Worm (Caenorhabditis elegans) whole organism, mixed stage, embryonic: ENCODE measurements around the gene pafo-1.

Source experiments
- M03D4.4 ChIP-seq: sonication (generic microtip); optimal IDR thresholded peaks from 2 replicates; lab custom pipeline; 2017; ENCODE audit warnings: mild to moderate bottlenecking, missing genetic modification characterization, missing compliant biosample characterization
- blmp-1 ChIP-seq: fragments of 150-350 bp; optimal IDR thresholded peaks from 2 replicates; lab custom pipeline; 2014; ENCODE audit warnings: missing biosample characterization, missing genetic modification characterization
- ceh-39 ChIP-seq: fragments of 150-350 bp; optimal IDR thresholded peaks from 2 replicates; lab custom pipeline; 2014; ENCODE audit warnings: missing biosample characterization, missing genetic modification characterization
- ceh-43 ChIP-seq: fragments of 200-800 bp; sonication (Bioruptor generic); optimal IDR thresholded peaks from 2 replicates; lab custom pipeline; 2018; ENCODE audit warnings: mild to moderate bottlenecking, missing genetic modification characterization, moderate library complexity, missing compliant biosample characterization
- ceh-83 ChIP-seq: fragments of 200-800 bp; sonication (Bioruptor generic); optimal IDR thresholded peaks from 2 replicates; lab custom pipeline; 2018; ENCODE audit warnings: mild to moderate bottlenecking, missing genetic modification characterization, missing compliant biosample characterization
- ces-1 ChIP-seq: fragments of 150-350 bp; optimal IDR thresholded peaks from 2 replicates; lab custom pipeline; 2014; ENCODE audit warnings: missing biosample characterization, missing genetic modification reagents, missing genetic modification characterization
- cnd-1 ChIP-seq: fragments of 200-800 bp; sonication (Bioruptor generic); optimal IDR thresholded peaks from 2 replicates; lab custom pipeline; 2018; ENCODE audit warnings: mild to moderate bottlenecking, missing genetic modification characterization, missing compliant biosample characterization
- drap-1 ChIP-seq: fragments of 200-800 bp; sonication (Bioruptor generic); optimal IDR thresholded peaks from 3 replicates; lab custom pipeline; 2018; ENCODE audit warnings: mild to moderate bottlenecking, missing genetic modification characterization, missing compliant biosample characterization
- elt-1 ChIP-seq: sonication (generic microtip); optimal IDR thresholded peaks from 2 replicates; lab custom pipeline; 2017; ENCODE audit warnings: missing genetic modification characterization, mild to moderate bottlenecking, missing compliant biosample characterization, antibody characterized with exemption, moderate library complexity, borderline replicate concordance; ENCODE audit not compliant: insufficient read depth
- elt-3 ChIP-seq: fragments of 150-350 bp; optimal IDR thresholded peaks from 2 replicates; lab custom pipeline; 2014; ENCODE audit warnings: missing biosample characterization, missing genetic modification characterization
- flh-1 ChIP-seq: fragments of 200-800 bp; sonication (Bioruptor generic); optimal IDR thresholded peaks from 2 replicates; lab custom pipeline; 2018; ENCODE audit warnings: mild to moderate bottlenecking, missing genetic modification characterization, moderate library complexity, missing compliant biosample characterization
- ham-2 ChIP-seq: fragments of 200-800 bp; sonication (Bioruptor generic); optimal IDR thresholded peaks from 2 replicates; lab custom pipeline; 2018; ENCODE audit warnings: mild to moderate bottlenecking, missing genetic modification characterization, missing compliant biosample characterization
- hlh-1 ChIP-seq: fragments of 150-350 bp; optimal IDR thresholded peaks from 2 replicates; lab custom pipeline; 2014; ENCODE audit warnings: missing biosample characterization, missing genetic modification reagents, missing genetic modification characterization
- lin-13 ChIP-seq: fragments of 150-350 bp; optimal IDR thresholded peaks from 2 replicates; lab custom pipeline; 2014; ENCODE audit warnings: missing biosample characterization, missing genetic modification characterization
- lin-32 ChIP-seq: fragments of 200-800 bp; sonication (Bioruptor generic); optimal IDR thresholded peaks from 2 replicates; lab custom pipeline; 2018; ENCODE audit warnings: mild to moderate bottlenecking, missing genetic modification characterization, missing compliant biosample characterization
- lsy-2 ChIP-seq: fragments of 150-350 bp; optimal IDR thresholded peaks from 2 replicates; lab custom pipeline; 2014; ENCODE audit warnings: missing biosample characterization, missing genetic modification characterization
- mab-5 ChIP-seq: fragments of 150-350 bp; optimal IDR thresholded peaks from 2 replicates; lab custom pipeline; 2014; ENCODE audit warnings: missing biosample characterization, missing genetic modification characterization
- mep-1 ChIP-seq: fragments of 150-350 bp; optimal IDR thresholded peaks from 2 replicates; lab custom pipeline; 2017; ENCODE audit warnings: missing biosample characterization, missing genetic modification reagents, missing genetic modification characterization, inconsistent platforms
- mls-2 ChIP-seq: sonication (generic microtip); optimal IDR thresholded peaks from 2 replicates; lab custom pipeline; 2016; ENCODE audit warnings: mild to moderate bottlenecking, missing genetic modification characterization, moderate library complexity, missing compliant biosample characterization
- nhr-12 ChIP-seq: fragments of 150-350 bp; optimal IDR thresholded peaks from 2 replicates; lab custom pipeline; 2014; ENCODE audit warnings: missing biosample characterization, missing genetic modification characterization
- nhr-2 ChIP-seq: fragments of 150-350 bp; optimal IDR thresholded peaks from 2 replicates; lab custom pipeline; 2014; ENCODE audit warnings: missing biosample characterization, missing genetic modification characterization
- nhr-237 ChIP-seq: fragments of 150-350 bp; optimal IDR thresholded peaks from 2 replicates; lab custom pipeline; 2014; ENCODE audit warnings: missing biosample characterization, missing genetic modification characterization
- nhr-28 ChIP-seq: fragments of 150-350 bp; optimal IDR thresholded peaks from 2 replicates; lab custom pipeline; 2014; ENCODE audit warnings: missing biosample characterization, missing genetic modification characterization
- nhr-76 ChIP-seq: sonication (generic microtip); optimal IDR thresholded peaks from 2 replicates; lab custom pipeline; 2017; ENCODE audit warnings: missing biosample characterization, missing genetic modification characterization
- pha-4 ChIP-seq: fragments of 150-350 bp; optimal IDR thresholded peaks from 2 replicates; lab custom pipeline; 2018; ENCODE audit warnings: missing biosample characterization, missing genetic modification reagents, missing genetic modification characterization
- sem-2 ChIP-seq: fragments of 200-800 bp; sonication (Bioruptor generic); optimal IDR thresholded peaks from 2 replicates; lab custom pipeline; 2018; ENCODE audit warnings: mild to moderate bottlenecking, missing genetic modification characterization, missing compliant biosample characterization
- snpc-4 ChIP-seq: fragments of 150-350 bp; optimal IDR thresholded peaks from 2 replicates; lab custom pipeline; 2014; ENCODE audit warnings: missing biosample characterization, missing genetic modification characterization
- sptf-1 ChIP-seq: sonication (generic microtip); optimal IDR thresholded peaks from 2 replicates; lab custom pipeline; 2017; ENCODE audit warnings: mild to moderate bottlenecking, missing genetic modification characterization, moderate library complexity, missing compliant biosample characterization
- tbx-8 ChIP-seq: fragments of 200-800 bp; sonication (Bioruptor generic); optimal IDR thresholded peaks from 2 replicates; lab custom pipeline; 2018; ENCODE audit warnings: mild to moderate bottlenecking, missing genetic modification characterization, moderate library complexity, missing compliant biosample characterization
- unc-120 ChIP-seq: sonication (generic microtip); optimal IDR thresholded peaks from 2 replicates; lab custom pipeline; 2017; ENCODE audit warnings: missing genetic modification characterization, missing compliant biosample characterization; ENCODE audit not compliant: poor library complexity, severe bottlenecking
- zip-8 ChIP-seq: fragments of 150-350 bp; optimal IDR thresholded peaks from 2 replicates; lab custom pipeline; 2014; ENCODE audit warnings: missing biosample characterization, missing genetic modification characterization

pafo-1 gene

ce11 chrV:11516141-11516591 lies 5.3 kb upstream of the pafo-1 start, which contains the start of gene sdz-8:
TSS of gene sdz-8 (minus strand) at chrV:11516191.
- TF ChIP-seq unc-120 (tag; lab: Kevin White, UChicago) (no peak), mep-1 (no peak), nhr-237 (tag; lab: Kevin White, UChicago) (no peak), sptf-1 (tag; lab: Kevin White, UChicago) (no peak), tbx-8 (no peak), sem-2 (no peak), zip-8 (no peak), M03D4.4 (tag; lab: Kevin White, UChicago) (no peak), pha-4 (tag; lab: Kevin White, UChicago) (no peak), hlh-1 (tag; lab: Kevin White, UChicago) (no peak)
- TF ChIP-seq, all 35 proteins: peak for 0

ce11 chrV:11517789-11518188 lies 3.7 kb upstream of the pafo-1 start, which contains the start of gene C55A6.4:
TSS of gene C55A6.4 (minus strand) at chrV:11517889.
- TF ChIP-seq nhr-2 (tag; lab: Kevin White, UChicago): no peak
- TF ChIP-seq mab-5: no peak
- TF ChIP-seq pha-4 (tag; lab: Kevin White, UChicago): no peak
- no peak for TF ChIP-seq ceh-83 (GFP tag; lab: Kevin White, UChicago)
- TF ChIP-seq tbx-8: no peak

ce11 chrV:11520215-11520614 lies 1.3 kb upstream of the pafo-1 start, which contains the start of the genes C55A6.11 and C55A6.7:
TSS of gene C55A6.11 (plus strand) at chrV:11520515.
TSS of gene C55A6.7 (minus strand) at chrV:11520530.
- TF ChIP-seq mls-2 (tag; lab: Kevin White, UChicago): no peak
- TF ChIP-seq mep-1: no peak
- TF ChIP-seq ces-1 (GFP tag; lab: Kevin White, UChicago): no peak
- no peak for TF ChIP-seq flh-1
- no peak for TF ChIP-seq hlh-1 (tag; lab: Kevin White, UChicago)
- no peak for TF ChIP-seq ceh-83 (GFP tag; lab: Kevin White, UChicago)
- TF ChIP-seq elt-3 (tag; lab: Kevin White, UChicago): no peak
- TF ChIP-seq snpc-4 (tag; lab: Kevin White, UChicago): no peak
- no peak for TF ChIP-seq mab-5
- no peak for TF ChIP-seq blmp-1 (tag; lab: Kevin White, UChicago)
- TF ChIP-seq nhr-12: no peak
- no peak for TF ChIP-seq lin-32 (GFP tag; lab: Kevin White, UChicago)
- no peak for TF ChIP-seq nhr-237 (tag; lab: Kevin White, UChicago)
- TF ChIP-seq sptf-1 (tag; lab: Kevin White, UChicago): no peak
- TF ChIP-seq lsy-2 (tag; lab: Kevin White, UChicago): no peak

ce11 chrV:11525338-11525737 lies 3.8 kb downstream of the pafo-1 start:
- TF ChIP-seq blmp-1 (tag; lab: Kevin White, UChicago) (peak; percentile 70), ham-2 (GFP tag; lab: Kevin White, UChicago) (peak; percentile 44), sptf-1 (tag; lab: Kevin White, UChicago) (peak; percentile 28), snpc-4 (tag; lab: Kevin White, UChicago) (no peak), zip-8 (no peak)

DNA sequence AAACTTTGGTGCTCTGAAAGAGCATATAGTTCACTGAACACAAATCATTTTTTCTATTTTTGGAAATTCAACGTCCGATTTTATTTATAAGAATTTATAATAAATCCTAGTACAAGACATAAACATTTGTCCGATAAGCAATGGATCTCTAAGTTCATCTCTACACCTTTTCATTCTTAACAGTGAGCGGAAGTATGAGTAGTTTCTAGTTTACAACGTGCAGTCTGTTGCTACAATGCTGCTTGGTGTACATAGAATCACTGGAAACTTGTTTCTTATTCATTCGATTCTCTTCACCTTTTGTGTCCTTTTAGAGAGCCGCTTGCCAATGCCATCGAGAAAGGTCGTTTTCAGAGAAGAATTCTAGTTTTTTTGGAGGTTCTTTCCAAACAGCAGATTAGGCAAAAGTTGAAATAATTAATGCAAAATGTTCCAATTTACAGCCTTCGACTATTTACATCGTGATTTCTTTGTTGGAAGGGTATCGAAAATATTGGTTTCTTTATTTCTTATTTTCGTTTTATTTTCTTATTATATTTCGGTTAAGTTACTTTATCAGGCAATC lies 5.5 kb downstream of the pafo-1 start:
- TF ChIP-seq lin-13 (tag; lab: Kevin White, UChicago): no peak
- no peak for TF ChIP-seq nhr-28 (tag; lab: Kevin White, UChicago)
- no peak for TF ChIP-seq elt-1 (tag; lab: Kevin White, UChicago)
- TF ChIP-seq mab-5: no peak
- TF ChIP-seq cnd-1 (tag; lab: Kevin White, UChicago): no peak
- no peak for TF ChIP-seq sptf-1 (tag; lab: Kevin White, UChicago)
- no peak for TF ChIP-seq sem-2
- TF ChIP-seq ceh-39 (tag; lab: Kevin White, UChicago): no peak
- TF ChIP-seq mep-1: no peak
- no peak for TF ChIP-seq blmp-1 (tag; lab: Kevin White, UChicago)
- TF ChIP-seq ceh-83 (GFP tag; lab: Kevin White, UChicago): no peak
- no peak for TF ChIP-seq tbx-8
- no peak for TF ChIP-seq nhr-237 (tag; lab: Kevin White, UChicago)
- TF ChIP-seq drap-1 (GFP tag; lab: Kevin White, UChicago): no peak
- TF ChIP-seq ceh-43 (GFP tag; lab: Kevin White, UChicago): no peak
- no peak for TF ChIP-seq mls-2 (tag; lab: Kevin White, UChicago)
- TF ChIP-seq unc-120 (tag; lab: Kevin White, UChicago): no peak
- TF ChIP-seq nhr-12: no peak
- no peak for TF ChIP-seq nhr-76 (tag; lab: Kevin White, UChicago)
